Worm (Caenorhabditis elegans): ENCODE data around the gene fbxb-71.

ce11 chrX:3304068-3304467, 41.4 kb downstream of the fbxb-71 start, which contains the start of gene F11D5.7:
- TF ChIP-seq skn-1 (tag; optimal IDR thresholded peaks at IDR 0.05) (no peak), ztf-11 (tag; optimal IDR thresholded peaks at IDR 0.05) (no peak), mdl-1 (tag; optimal IDR thresholded peaks at IDR 0.05) (no peak), ceh-82 (tag; optimal IDR thresholded peaks at IDR 0.05) (no peak), nhr-23 (tag; optimal IDR thresholded peaks at IDR 0.05) (no peak), nhr-76 (tag; optimal IDR thresholded peaks at IDR 0.05) (no peak), unc-62 (GFP tag; optimal IDR thresholded peaks at IDR 0.05) (no peak), unc-39 (tag; optimal IDR thresholded peaks at IDR 0.05) (no peak), egl-27 (tag; optimal IDR thresholded peaks at IDR 0.05) (no peak), ztf-4 (tag; optimal IDR thresholded peaks at IDR 0.05) (no peak), lin-39 (tag; optimal IDR thresholded peaks at IDR 0.05) (no peak)
